Fruit fly (Drosophila melanogaster) whole organism, embryonic: ENCODE results near the gene Cad99C.

ENCODE experiments used
- ATbp ChIP-seq: fragments of 200-800 bp; sonication (Bioruptor generic); optimal IDR thresholded peaks from 2 replicates; lab custom pipeline; 2017; ENCODE audit warnings: missing biosample characterization, mild to moderate bottlenecking, missing genetic modification characterization, missing genetic modification reagents
- Asciz ChIP-seq: fragments of 200-800 bp; sonication (Bioruptor generic); optimal IDR thresholded peaks from 2 replicates; lab custom pipeline; 2017; ENCODE audit warnings: missing biosample characterization, mild to moderate bottlenecking, missing genetic modification characterization, missing genetic modification reagents
- Bteb2 ChIP-seq: fragments of 200-800 bp; sonication (Bioruptor generic); optimal IDR thresholded peaks from 2 replicates; lab custom pipeline; 2016; ENCODE audit warnings: missing biosample characterization, missing genetic modification characterization
- CG10267 ChIP-seq: fragments of 200-800 bp; sonication (Bioruptor generic); optimal IDR thresholded peaks from 2 replicates; lab custom pipeline; 2018; ENCODE audit warnings: missing biosample characterization, mild to moderate bottlenecking, missing genetic modification characterization, moderate library complexity
- CG11093 ChIP-seq: fragments of 200-800 bp; sonication (Bioruptor generic); IDR thresholded peaks from 3 replicates; pipeline ENCODE4 v1.3.6; 2022; ENCODE audit warnings: missing biosample characterization, missing genetic modification characterization
- CG11456 ChIP-seq: fragments of 200-800 bp; sonication (Bioruptor generic); IDR thresholded peaks from 3 replicates; pipeline ENCODE4 v1.3.6; 2022; ENCODE audit warnings: missing biosample characterization, missing genetic modification characterization
- CG11560 ChIP-seq: fragments of 200-800 bp; sonication (Bioruptor generic); IDR thresholded peaks from 3 replicates; pipeline ENCODE4 v1.3.6; 2022; ENCODE audit warnings: missing biosample characterization, missing genetic modification characterization
- CG12299 ChIP-seq: fragments of 200-800 bp; sonication (Bioruptor generic); optimal IDR thresholded peaks from 2 replicates; lab custom pipeline; 2018; ENCODE audit warnings: missing biosample characterization, mild to moderate bottlenecking, missing genetic modification characterization
- CG12391 ChIP-seq: fragments of 200-800 bp; sonication (Bioruptor generic); optimal IDR thresholded peaks from 3 replicates; lab custom pipeline; 2018; ENCODE audit warnings: missing biosample characterization, mild to moderate bottlenecking, missing genetic modification characterization, moderate library complexity
- CG13624 ChIP-seq: fragments of 200-800 bp; sonication (Bioruptor generic); optimal IDR thresholded peaks from 2 replicates; lab custom pipeline; 2016; ENCODE audit warnings: missing biosample characterization, missing genetic modification characterization
- CG17328 ChIP-seq: fragments of 200-800 bp; sonication (Bioruptor generic); IDR thresholded peaks from 2 replicates; pipeline ENCODE4 v1.3.6; 2022; ENCODE audit warnings: missing biosample characterization, missing genetic modification characterization
- CG17568 ChIP-seq: fragments of 200-800 bp; sonication (Bioruptor generic); optimal IDR thresholded peaks from 2 replicates; lab custom pipeline; 2018; ENCODE audit warnings: missing biosample characterization, mild to moderate bottlenecking, missing genetic modification characterization, moderate library complexity
- CG1792 ChIP-seq: fragments of 200-800 bp; sonication (Bioruptor generic); optimal IDR thresholded peaks from 2 replicates; lab custom pipeline; 2016; ENCODE audit warnings: missing biosample characterization, missing genetic modification characterization
- CG18262 ChIP-seq: fragments of 200-800 bp; optimal IDR thresholded peaks from 3 replicates; lab custom pipeline; 2019; ENCODE audit warnings: missing biosample characterization, mild to moderate bottlenecking, missing genetic modification characterization, moderate library complexity
- CG2202 ChIP-seq: fragments of 200-800 bp; sonication (Bioruptor generic); optimal IDR thresholded peaks from 2 replicates; lab custom pipeline; 2018; ENCODE audit warnings: missing biosample characterization, mild to moderate bottlenecking, missing genetic modification characterization
- CG31388 ChIP-seq: fragments of 200-800 bp; sonication (Bioruptor generic); optimal IDR thresholded peaks from 2 replicates; lab custom pipeline; 2016; ENCODE audit warnings: missing biosample characterization, missing genetic modification characterization
- CG34224 ChIP-seq: fragments of 200-800 bp; sonication (Bioruptor generic); IDR thresholded peaks from 3 replicates; pipeline ENCODE4 v1.3.6; 2022; ENCODE audit warnings: missing biosample characterization, missing genetic modification characterization; ENCODE audit not compliant: partially characterized antibody
- CG34422 ChIP-seq: fragments of 200-800 bp; sonication (Bioruptor generic); IDR thresholded peaks from 3 replicates; pipeline ENCODE4 v1.3.6; 2022; ENCODE audit warnings: missing biosample characterization, missing genetic modification characterization
- CG4617 ChIP-seq: fragments of 200-800 bp; sonication (Bioruptor generic); optimal IDR thresholded peaks from 3 replicates; lab custom pipeline; 2016; ENCODE audit warnings: missing biosample characterization, missing genetic modification characterization, borderline replicate concordance
- CG6689 ChIP-seq: fragments of 200-800 bp; sonication (Bioruptor generic); IDR thresholded peaks from 2 replicates; pipeline ENCODE4 v1.3.6; 2022; ENCODE audit warnings: missing biosample characterization, missing genetic modification characterization
- CG7839 ChIP-seq: fragments of 200-800 bp; sonication (Bioruptor generic); optimal IDR thresholded peaks from 3 replicates; lab custom pipeline; 2018; ENCODE audit warnings: missing biosample characterization, mild to moderate bottlenecking, missing genetic modification characterization, moderate library complexity
- CG7987 ChIP-seq: fragments of 200-800 bp; sonication (Bioruptor generic); optimal IDR thresholded peaks from 2 replicates; lab custom pipeline; 2018; ENCODE audit warnings: missing biosample characterization, mild to moderate bottlenecking, missing genetic modification characterization, moderate library complexity
- Drgx ChIP-seq: fragments of 200-800 bp; sonication (Bioruptor generic); IDR thresholded peaks from 2 replicates; pipeline ENCODE4 v1.3.6; 2022; ENCODE audit warnings: missing biosample characterization, missing genetic modification characterization
- Hmr ChIP-seq: fragments of 200-800 bp; sonication (Bioruptor generic); optimal IDR thresholded peaks from 3 replicates; lab custom pipeline; 2017; ENCODE audit warnings: mild to moderate bottlenecking, missing biosample characterization, missing genetic modification reagents, missing genetic modification characterization
- Lpt ChIP-seq: fragments of >200 bp; optimal IDR thresholded peaks from 2 replicates; lab custom pipeline; 2018; ENCODE audit warnings: missing biosample characterization, missing genetic modification characterization
- Med ChIP-seq: fragments of 200-800 bp; sonication (Bioruptor generic); peaks from one replicate; lab custom pipeline; 2016; ENCODE audit warnings: missing biosample characterization, missing genetic modification characterization, mild to moderate bottlenecking, inconsistent platforms, moderate library complexity
- Opbp ChIP-seq: fragments of 200-800 bp; sonication (Bioruptor generic); IDR thresholded peaks from 3 replicates; pipeline ENCODE4 v1.3.6; 2022; ENCODE audit warnings: missing biosample characterization, missing genetic modification characterization; ENCODE audit not compliant: partially characterized antibody
- abd-A ChIP-seq: fragments of 200-800 bp; sonication (Bioruptor generic); optimal IDR thresholded peaks from 3 replicates; lab custom pipeline; 2019; ENCODE audit warnings: missing biosample characterization, mild to moderate bottlenecking, missing genetic modification characterization, moderate library complexity
- al ChIP-seq: fragments of 200-800 bp; sonication (Bioruptor generic); IDR thresholded peaks from 2 replicates; pipeline ENCODE4 v1.3.6; 2022; ENCODE audit warnings: missing biosample characterization, missing genetic modification characterization
- amos ChIP-seq: fragments of 200-800 bp; sonication (Bioruptor generic); IDR thresholded peaks from 2 replicates; pipeline ENCODE4 v1.3.6; 2022; ENCODE audit warnings: missing biosample characterization, missing genetic modification characterization; ENCODE audit not compliant: partially characterized antibody
- ap ChIP-seq: fragments of 200-800 bp; sonication (Bioruptor generic); IDR thresholded peaks from 2 replicates; pipeline ENCODE4 v1.3.6; 2022; ENCODE audit warnings: missing biosample characterization, missing genetic modification characterization
- ato ChIP-seq: fragments of 200-800 bp; sonication (Bioruptor generic); IDR thresholded peaks from 2 replicates; pipeline ENCODE4 v1.3.6; 2022; ENCODE audit warnings: missing biosample characterization, missing genetic modification characterization; ENCODE audit not compliant: partially characterized antibody
- az2 ChIP-seq: fragments of 200-800 bp; sonication (Bioruptor generic); optimal IDR thresholded peaks from 3 replicates; lab custom pipeline; 2016; ENCODE audit warnings: missing biosample characterization, missing genetic modification characterization
- cg ChIP-seq: fragments of 200-800 bp; sonication (Bioruptor generic); optimal IDR thresholded peaks from 3 replicates; lab custom pipeline; 2019; ENCODE audit warnings: missing biosample characterization, mild to moderate bottlenecking, missing genetic modification characterization, moderate library complexity
- chif ChIP-seq, 2 experiments: fragments of 200-800 bp; sonication (Bioruptor generic); optimal IDR thresholded peaks; 3 replicates each; lab custom pipeline; 2016; ENCODE audit warnings: missing biosample characterization in 2 of 2, missing genetic modification characterization in 2 of 2
- ci ChIP-seq: fragments of 200-800 bp; sonication (Bioruptor generic); IDR thresholded peaks from 3 replicates; pipeline ENCODE4 v1.3.6; 2022; ENCODE audit warnings: missing biosample characterization, missing genetic modification characterization
- dati ChIP-seq: fragments of 200-800 bp; sonication (Bioruptor generic); IDR thresholded peaks from 2 replicates; pipeline ENCODE4 v1.3.6; 2022; ENCODE audit warnings: missing biosample characterization, missing genetic modification characterization
- dmrt99B ChIP-seq: fragments of 200-800 bp; sonication (Bioruptor generic); optimal IDR thresholded peaks from 2 replicates; lab custom pipeline; 2018; ENCODE audit warnings: missing biosample characterization, mild to moderate bottlenecking, missing genetic modification characterization, moderate library complexity
- dysf ChIP-seq: fragments of 200-800 bp; sonication (Bioruptor generic); IDR thresholded peaks from 3 replicates; pipeline ENCODE4 v1.3.6; 2022; ENCODE audit warnings: missing biosample characterization, missing genetic modification characterization
- esg ChIP-seq: fragments of 200-800 bp; sonication (Bioruptor generic); conservative IDR thresholded peaks from 2 replicates; pipeline ENCODE4 v1.3.6; 2022; ENCODE audit warnings: missing biosample characterization, missing genetic modification characterization
- ken ChIP-seq: fragments of 200-800 bp; sonication (Bioruptor generic); IDR thresholded peaks from 3 replicates; pipeline ENCODE4 v1.3.6; 2022; ENCODE audit warnings: missing biosample characterization, missing genetic modification characterization
- lilli ChIP-seq: fragments of 200-800 bp; sonication (Bioruptor generic); optimal IDR thresholded peaks from 3 replicates; lab custom pipeline; 2016; ENCODE audit warnings: missing biosample characterization, missing genetic modification characterization
- pan ChIP-seq, 4 experiments: fragments of >200 bp in 3 of 4; fragments of 200-800 bp in 1 of 4; sonication (Bioruptor generic) in 1 of 4; optimal IDR thresholded peaks in 3 of 4; IDR thresholded peaks in 1 of 4; 2 replicates each; pipeline versions ENCODE4 v1.3.6 to Lab custom; 2017 to 2022; ENCODE audit warnings: missing biosample characterization in 2 of 4, missing genetic modification characterization in 2 of 4, mixed read lengths in 1 of 4
- pho ChIP-seq: fragments of 200-800 bp; sonication (Bioruptor generic); optimal IDR thresholded peaks from 2 replicates; lab custom pipeline; 2016; ENCODE audit warnings: missing biosample characterization, missing genetic modification characterization
- prd ChIP-seq, 3 experiments: fragments of >200 bp in 2 of 3; fragments of 200-800 bp in 1 of 3; sonication (Bioruptor generic) in 1 of 3; optimal IDR thresholded peaks in 2 of 3; IDR thresholded peaks in 1 of 3; 2 replicates in 2 of 3; 3 replicates in 1 of 3; pipeline versions ENCODE4 v1.3.6 to Lab custom; 2017 to 2022; ENCODE audit warnings: missing biosample characterization in 1 of 3, missing genetic modification characterization in 1 of 3
- psq ChIP-seq: fragments of 200-800 bp; sonication (Bioruptor generic); optimal IDR thresholded peaks from 2 replicates; lab custom pipeline; 2017; ENCODE audit warnings: missing biosample characterization, missing genetic modification characterization
- tna ChIP-seq: fragments of 200-800 bp; sonication (Bioruptor generic); IDR thresholded peaks from 2 replicates; pipeline ENCODE4 v1.3.6; 2022; ENCODE audit warnings: missing biosample characterization, missing genetic modification characterization; ENCODE audit not compliant: partially characterized antibody
- toy ChIP-seq: fragments of 200-800 bp; sonication (Bioruptor generic); IDR thresholded peaks from 2 replicates; pipeline ENCODE4 v1.3.6; 2022; ENCODE audit warnings: missing biosample characterization, missing genetic modification characterization
- zf30C ChIP-seq: fragments of 200-800 bp; sonication (Bioruptor generic); optimal IDR thresholded peaks from 3 replicates; lab custom pipeline; 2018; ENCODE audit warnings: missing biosample characterization, mild to moderate bottlenecking, missing genetic modification characterization

Cad99C gene

DNA sequence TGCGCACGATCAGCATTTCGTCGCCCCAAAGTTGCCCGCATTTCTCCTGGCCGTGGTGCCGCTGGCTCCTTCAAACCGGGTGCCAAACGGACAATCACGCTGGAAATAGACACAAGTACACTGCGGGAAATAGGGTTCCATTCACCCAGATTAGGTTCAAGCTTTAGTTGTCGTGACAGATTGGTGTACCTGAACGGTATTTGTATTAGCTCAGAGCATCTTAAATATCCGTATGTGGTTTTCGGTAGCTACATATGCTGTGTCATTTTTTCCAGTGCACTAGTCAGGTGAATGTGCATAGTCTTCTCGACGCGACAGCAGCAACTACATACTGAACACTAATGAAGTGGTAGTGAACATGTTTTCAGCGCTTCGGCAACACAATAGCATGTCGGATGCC is 5.7 kb downstream of the Cad99C start (continued):
- TF ChIP-seq Asciz (GFP tag; lab: Kevin White, UChicago) (no peak), az2 (GFP tag; lab: Kevin White, UChicago) (peak; percentile 4), pan (optimal IDR thresholded peaks at IDR 0.05; lab: Kevin White, UChicago) (no peak), pan (GFP tag; optimal IDR thresholded peaks at IDR 0.05 in 1 of 2, IDR thresholded peaks at IDR 0.05 in 1 of 2) (peak in 1 of 2 experiments; percentile 49), ap (GFP tag; lab: Robert Waterston, UW) (0 out of 2 replicates have a peak, but pooled peaks have one; percentile 5), amos (GFP tag; lab: Robert Waterston, UW) (no peak), prd (optimal IDR thresholded peaks at IDR 0.05; lab: Kevin White, UChicago) (no peak), prd (GFP tag; IDR thresholded peaks at IDR 0.05; lab: Robert Waterston, UW) (peak; percentile 69; the same call in 2 of the 3 replicates), ken (no peak), ato (no peak), ATbp (no peak), lilli (GFP tag; lab: Kevin White, UChicago) (no peak), dati (GFP tag; lab: Robert Waterston, UW) (0 out of 2 replicates have a peak, but pooled peaks have one; percentile 18), Opbp (GFP tag; lab: Robert Waterston, UW) (no peak), CG17328 (0 out of 2 replicates have a peak, but pooled peaks have one; percentile 21), CG18262 (tag; lab: Kevin White, UChicago) (no peak), CG4617 (GFP tag; lab: Kevin White, UChicago) (no peak), dmrt99B (tag; lab: Kevin White, UChicago) (no peak), CG1792 (GFP tag; lab: Kevin White, UChicago) (no peak), ci (GFP tag; lab: Robert Waterston, UW) (peak; percentile 48; the same call in 1 of the 3 replicates), CG31388 (no peak), CG34224 (no peak), esg (GFP tag; lab: Robert Waterston, UW) (0 out of 2 replicates have a peak, but pooled peaks have one; percentile 17), Bteb2 (GFP tag; lab: Kevin White, UChicago) (no peak), toy (GFP tag; lab: Robert Waterston, UW) (no peak), Drgx (GFP tag; lab: Robert Waterston, UW) (peak; percentile 88), Med (GFP tag; lab: Kevin White, UChicago) (peak; percentile 74), psq (GFP tag; lab: Kevin White, UChicago) (no peak), Lpt (GFP tag; lab: Kevin White, UChicago) (no peak), CG2202 (tag; lab: Kevin White, UChicago) (no peak), dysf (GFP tag; lab: Robert Waterston, UW) (peak; percentile 38; the same call in 1 of the 3 replicates), CG12391 (tag; lab: Kevin White, UChicago) (peak; percentile 10), abd-A (tag; lab: Kevin White, UChicago) (no peak), Hmr (GFP tag; lab: Kevin White, UChicago) (no peak), CG12299 (tag; lab: Kevin White, UChicago) (no peak), pho (GFP tag; lab: Kevin White, UChicago) (no peak), CG7987 (no peak), CG7839 (tag; lab: Kevin White, UChicago) (no peak), CG13624 (GFP tag; lab: Kevin White, UChicago) (no peak), CG11093 (GFP tag; lab: Robert Waterston, UW) (no peak), CG10267 (tag; lab: Kevin White, UChicago) (no peak), CG11456 (GFP tag; lab: Robert Waterston, UW) (no peak), CG6689 (GFP tag; lab: Robert Waterston, UW) (peak; percentile 23; the same call in 1 of the 2 replicates), al (GFP tag; lab: Robert Waterston, UW) (no peak), CG34422 (GFP tag; lab: Robert Waterston, UW) (0 out of 3 replicates have a peak, but pooled peaks have one; percentile 32), CG11560 (tag; lab: Robert Waterston, UW) (0 out of 3 replicates have a peak, but pooled peaks have one; percentile 13), chif (GFP tag; optimal IDR thresholded peaks at IDR 0.05; lab: Kevin White, UChicago) (peak in 1 of 2 experiments; percentile 28), zf30C (no peak), tna (GFP tag; lab: Robert Waterston, UW) (no peak), CG17568 (GFP tag; lab: Kevin White, UChicago) (no peak), cg (GFP tag; lab: Kevin White, UChicago) (no peak)
